Worm (Caenorhabditis elegans) whole organism, young adult: ENCODE results near the gene T28H11.7.

Experiments used
- cebp-1 ChIP-seq, 2 experiments: fragments of 200-800 bp in 1 of 2; sonication (Bioruptor generic) in 1 of 2; sonication (generic microtip) in 1 of 2; IDR thresholded peaks in 1 of 2; optimal IDR thresholded peaks in 1 of 2; 2 replicates each; pipeline versions ENCODE4 v1.3.6 to Lab custom; 2017 to 2022; ENCODE audit warnings: missing compliant biosample characterization in 2 of 2, missing genetic modification characterization in 2 of 2, mild to moderate bottlenecking in 1 of 2, missing genetic modification reagents in 1 of 2, moderate library complexity in 1 of 2
- lir-1 ChIP-seq: fragments of 200-800 bp; sonication (Bioruptor generic); conservative IDR thresholded peaks from 2 replicates; pipeline ENCODE4 v1.3.6; 2022; ENCODE audit warnings: missing genetic modification reagents, missing genetic modification characterization, missing compliant biosample characterization
- mxl-1 ChIP-seq: sonication (generic microtip); optimal IDR thresholded peaks from 2 replicates; lab custom pipeline; 2016; ENCODE audit warnings: missing genetic modification characterization, missing compliant biosample characterization
- unc-62 ChIP-seq: fragments of 150-350 bp; optimal IDR thresholded peaks from 2 replicates; lab custom pipeline; 2014; ENCODE audit warnings: missing biosample characterization, missing genetic modification reagents, missing genetic modification characterization
- zfh-2 ChIP-seq: fragments of 200-800 bp; sonication (Bioruptor generic); conservative IDR thresholded peaks from 2 replicates; pipeline ENCODE4 v1.3.6; 2022; ENCODE audit warnings: missing genetic modification reagents, missing genetic modification characterization, missing compliant biosample characterization
- ztf-6 ChIP-seq: fragments of 200-800 bp; sonication (Bioruptor generic); IDR thresholded peaks from 2 replicates; pipeline ENCODE4 v1.3.6; 2022; ENCODE audit warnings: missing genetic modification reagents, missing genetic modification characterization, missing compliant biosample characterization

DNA sequence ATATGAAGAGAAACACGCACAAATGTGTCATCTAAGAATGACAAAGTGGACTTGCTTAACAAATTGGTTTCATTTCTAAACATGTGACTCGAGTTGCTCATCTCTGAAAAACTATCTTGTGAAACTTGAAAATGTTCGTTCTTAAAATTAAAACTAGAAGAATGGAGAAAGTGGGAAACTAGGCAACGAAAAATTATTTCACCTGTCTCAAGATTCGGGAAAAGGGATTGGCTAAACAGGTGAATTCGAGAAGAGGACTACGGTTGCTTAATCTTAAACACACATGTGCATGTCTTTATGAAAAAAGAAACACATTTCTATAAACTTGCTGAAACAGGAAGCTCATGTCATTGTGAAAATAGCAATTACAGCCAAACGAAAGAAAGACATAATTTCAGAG lies 35.9 kb downstream of the T28H11.7 start, which contains the start of gene srz-24:
- TF ChIP-seq unc-62 (GFP tag; lab: Kevin White, UChicago) (no peak), cebp-1 (GFP tag; IDR thresholded peaks at IDR 0.05; lab: Robert Waterston, UW) (no peak), cebp-1 (tag; optimal IDR thresholded peaks at IDR 0.05; lab: Kevin White, UChicago) (no peak), zfh-2 (no peak), mxl-1 (tag; lab: Kevin White, UChicago) (no peak), lir-1 (no peak), ztf-6 (GFP tag; lab: Robert Waterston, UW) (no peak)
